Worm (Caenorhabditis elegans) whole organism, L3 larva: Measurements from ENCODE around the gene srlf-12.
A peak's percentile ranks its signal among the peaks of the same experiment; 100 is the strongest.

ENCODE experiments used
- R02D3.7 ChIP-seq: fragments of 150-350 bp; optimal IDR thresholded peaks from 2 replicates; lab custom pipeline; 2014; ENCODE audit warnings: missing biosample characterization, missing genetic modification characterization
- ZK546.5 ChIP-seq: sonication (generic microtip); optimal IDR thresholded peaks from 2 replicates; lab custom pipeline; 2017; ENCODE audit warnings: missing biosample characterization, missing genetic modification characterization
- aly-2 ChIP-seq: fragments of 150-350 bp; optimal IDR thresholded peaks from 2 replicates; lab custom pipeline; 2014; ENCODE audit warnings: missing biosample characterization, missing genetic modification characterization
- ama-1 ChIP-seq: fragments of 150-350 bp; optimal IDR thresholded peaks from 2 replicates; lab custom pipeline; 2018
- ceh-16 ChIP-seq: sonication (generic microtip); optimal IDR thresholded peaks from 2 replicates; lab custom pipeline; 2017; ENCODE audit warnings: missing biosample characterization, missing genetic modification characterization
- ceh-28 ChIP-seq: fragments of 150-350 bp; optimal IDR thresholded peaks from 2 replicates; lab custom pipeline; 2014; ENCODE audit warnings: missing biosample characterization, missing genetic modification reagents, missing genetic modification characterization
- ceh-82 ChIP-seq: fragments of 150-350 bp; optimal IDR thresholded peaks from 2 replicates; lab custom pipeline; 2014; ENCODE audit warnings: missing biosample characterization, missing genetic modification characterization
- ceh-9 ChIP-seq: sonication (generic microtip); optimal IDR thresholded peaks from 2 replicates; lab custom pipeline; 2018; ENCODE audit warnings: missing biosample characterization, missing genetic modification characterization
- daf-12 ChIP-seq: fragments of 150-350 bp; optimal IDR thresholded peaks from 2 replicates; lab custom pipeline; 2014; ENCODE audit warnings: missing biosample characterization, missing genetic modification reagents, missing genetic modification characterization
- egl-27 ChIP-seq: sonication (generic microtip); optimal IDR thresholded peaks from 4 replicates; lab custom pipeline; 2017; ENCODE audit warnings: missing biosample characterization, missing genetic modification reagents, missing genetic modification characterization
- egl-5 ChIP-seq: fragments of 150-350 bp; optimal IDR thresholded peaks from 2 replicates; lab custom pipeline; 2017; ENCODE audit warnings: missing biosample characterization, missing genetic modification reagents, missing genetic modification characterization, inconsistent platforms
- elt-1 ChIP-seq: fragments of 150-350 bp; optimal IDR thresholded peaks from 2 replicates; lab custom pipeline; 2014; ENCODE audit warnings: missing biosample characterization, missing genetic modification characterization
- elt-2 ChIP-seq: sonication (generic microtip); optimal IDR thresholded peaks from 2 replicates; lab custom pipeline; 2016; ENCODE audit warnings: missing genetic modification reagents, mild to moderate bottlenecking, missing genetic modification characterization, missing compliant biosample characterization
- elt-3 ChIP-seq, 3 experiments: fragments of 150-350 bp in 1 of 3; sonication (generic microtip) in 2 of 3; optimal IDR thresholded peaks; 2 replicates in 2 of 3; 4 replicates in 1 of 3; lab custom pipeline; 2014 to 2017; ENCODE audit warnings: missing biosample characterization in 3 of 3, missing genetic modification characterization in 3 of 3
- eor-1 ChIP-seq, 2 experiments: fragments of 150-350 bp; optimal IDR thresholded peaks; 2 replicates each; lab custom pipeline; 2014 to 2018; ENCODE audit warnings: missing biosample characterization in 2 of 2, missing genetic modification characterization in 2 of 2
- fkh-10 ChIP-seq: sonication (generic microtip); optimal IDR thresholded peaks from 2 replicates; lab custom pipeline; 2017; ENCODE audit warnings: missing biosample characterization, missing genetic modification reagents, missing genetic modification characterization
- fkh-2 ChIP-seq: fragments of 150-350 bp; optimal IDR thresholded peaks from 2 replicates; lab custom pipeline; 2014; ENCODE audit warnings: missing biosample characterization, missing genetic modification reagents, missing genetic modification characterization
- fos-1 ChIP-seq: fragments of 150-350 bp; optimal IDR thresholded peaks from 2 replicates; lab custom pipeline; 2014; ENCODE audit warnings: missing biosample characterization, missing genetic modification characterization
- hmg-11 ChIP-seq: sonication (generic microtip); optimal IDR thresholded peaks from 2 replicates; lab custom pipeline; 2016; ENCODE audit warnings: missing genetic modification characterization, missing compliant biosample characterization
- jun-1 ChIP-seq: fragments of 150-350 bp; optimal IDR thresholded peaks from 2 replicates; lab custom pipeline; 2014; ENCODE audit warnings: missing biosample characterization, missing genetic modification reagents, missing genetic modification characterization
- lin-15B ChIP-seq: fragments of 150-350 bp; optimal IDR thresholded peaks from 2 replicates; lab custom pipeline; 2014; ENCODE audit warnings: missing biosample characterization, missing genetic modification characterization
- lin-39 ChIP-seq: fragments of 150-350 bp; optimal IDR thresholded peaks from 2 replicates; lab custom pipeline; 2018; ENCODE audit warnings: missing biosample characterization, missing genetic modification reagents, missing genetic modification characterization
- lsy-12 ChIP-seq: sonication (generic microtip); optimal IDR thresholded peaks from 2 replicates; lab custom pipeline; 2016; ENCODE audit warnings: mild to moderate bottlenecking, missing genetic modification characterization, missing compliant biosample characterization
- mdl-1 ChIP-seq: fragments of 150-350 bp; optimal IDR thresholded peaks from 2 replicates; lab custom pipeline; 2014; ENCODE audit warnings: missing biosample characterization, missing genetic modification characterization
- mml-1 ChIP-seq: fragments of 150-350 bp; sonication (generic microtip); optimal IDR thresholded peaks from 3 replicates; lab custom pipeline; 2014; ENCODE audit warnings: missing biosample characterization, missing genetic modification characterization
- nfya-1 ChIP-seq: sonication (generic microtip); optimal IDR thresholded peaks from 2 replicates; lab custom pipeline; 2017; ENCODE audit warnings: missing genetic modification characterization, mild to moderate bottlenecking, missing compliant biosample characterization, antibody characterized with exemption, moderate library complexity; ENCODE audit not compliant: insufficient read depth
- nhr-11 ChIP-seq: fragments of 150-350 bp; optimal IDR thresholded peaks from 2 replicates; lab custom pipeline; 2014; ENCODE audit warnings: missing biosample characterization, missing genetic modification characterization
- nhr-12 ChIP-seq: fragments of 150-350 bp; optimal IDR thresholded peaks from 2 replicates; lab custom pipeline; 2014; ENCODE audit warnings: missing biosample characterization, missing genetic modification characterization
- nhr-23 ChIP-seq: fragments of 150-350 bp; optimal IDR thresholded peaks from 2 replicates; lab custom pipeline; 2014; ENCODE audit warnings: missing biosample characterization, missing genetic modification reagents, missing genetic modification characterization
- nhr-237 ChIP-seq: fragments of 150-350 bp; optimal IDR thresholded peaks from 2 replicates; lab custom pipeline; 2014; ENCODE audit warnings: missing biosample characterization, missing genetic modification characterization
- nhr-25 ChIP-seq: sonication (generic microtip); optimal IDR thresholded peaks from 2 replicates; lab custom pipeline; 2017; ENCODE audit warnings: missing biosample characterization, missing genetic modification characterization
- nhr-28 ChIP-seq: fragments of 150-350 bp; optimal IDR thresholded peaks from 2 replicates; lab custom pipeline; 2014; ENCODE audit warnings: missing biosample characterization, missing genetic modification characterization
- nhr-43 ChIP-seq: sonication (generic microtip); optimal IDR thresholded peaks from 2 replicates; lab custom pipeline; 2016; ENCODE audit warnings: mild to moderate bottlenecking, missing genetic modification characterization, missing compliant biosample characterization; ENCODE audit not compliant: poor library complexity, severe bottlenecking
- nhr-67 ChIP-seq: fragments of 150-350 bp; optimal IDR thresholded peaks from 2 replicates; lab custom pipeline; 2014; ENCODE audit warnings: missing biosample characterization, missing genetic modification characterization
- nhr-76 ChIP-seq: fragments of 150-350 bp; sonication (generic microtip); optimal IDR thresholded peaks from 5 replicates; lab custom pipeline; 2014; ENCODE audit warnings: missing biosample characterization, missing genetic modification characterization
- nhr-77 ChIP-seq: fragments of 150-350 bp; optimal IDR thresholded peaks from 2 replicates; lab custom pipeline; 2014; ENCODE audit warnings: missing biosample characterization, missing genetic modification characterization
- pha-4 ChIP-seq: fragments of 150-350 bp; optimal IDR thresholded peaks from 2 replicates; lab custom pipeline; 2014; ENCODE audit warnings: missing biosample characterization, missing genetic modification reagents, missing genetic modification characterization
- pqm-1 ChIP-seq: fragments of 150-350 bp; optimal IDR thresholded peaks from 2 replicates; lab custom pipeline; 2017; ENCODE audit warnings: missing biosample characterization, missing genetic modification characterization, inconsistent platforms
- sea-2 ChIP-seq: fragments of 150-350 bp; sonication (generic microtip); optimal IDR thresholded peaks from 4 replicates; lab custom pipeline; 2014; ENCODE audit warnings: missing biosample characterization, missing genetic modification reagents, missing genetic modification characterization
- skn-1 ChIP-seq: fragments of 150-350 bp; optimal IDR thresholded peaks from 2 replicates; lab custom pipeline; 2014; ENCODE audit warnings: missing biosample characterization, missing genetic modification characterization
- snpc-4 ChIP-seq: fragments of 150-350 bp; optimal IDR thresholded peaks from 2 replicates; lab custom pipeline; 2014; ENCODE audit warnings: missing biosample characterization, missing genetic modification characterization
- tbx-2 ChIP-seq: sonication (generic microtip); optimal IDR thresholded peaks from 2 replicates; lab custom pipeline; 2016; ENCODE audit warnings: mild to moderate bottlenecking, missing genetic modification characterization, missing compliant biosample characterization
- unc-39 ChIP-seq: sonication (generic microtip); optimal IDR thresholded peaks from 4 replicates; lab custom pipeline; 2017; ENCODE audit warnings: missing biosample characterization, missing genetic modification characterization
- unc-62 ChIP-seq: fragments of 150-350 bp; sonication (generic microtip); optimal IDR thresholded peaks from 4 replicates; lab custom pipeline; 2014; ENCODE audit warnings: missing biosample characterization, missing genetic modification reagents, missing genetic modification characterization
- zag-1 ChIP-seq: fragments of 150-350 bp; optimal IDR thresholded peaks from 2 replicates; lab custom pipeline; 2014; ENCODE audit warnings: missing biosample characterization, missing genetic modification characterization
- ztf-11 ChIP-seq: fragments of 150-350 bp; optimal IDR thresholded peaks from 2 replicates; lab custom pipeline; 2014; ENCODE audit warnings: missing biosample characterization, missing genetic modification characterization
- ztf-4 ChIP-seq: fragments of 150-350 bp; optimal IDR thresholded peaks from 2 replicates; lab custom pipeline; 2014; ENCODE audit warnings: missing biosample characterization, missing genetic modification characterization

srlf-12 gene

ce11 chrIV:10934786-10935185, 42.9 kb upstream of the srlf-12 start:
- TF ChIP-seq pqm-1 (tag; lab: Kevin White, UChicago) (no peak), ama-1 (lab: Kevin White, UChicago) (peak; percentile 68), nhr-77 (tag; lab: Kevin White, UChicago) (no peak)

ce11 chrIV:10933777-10934546, 42.1 kb upstream of the srlf-12 start:
- TF ChIP-seq ama-1 (lab: Kevin White, UChicago) (peak; percentile 90), nhr-43 (tag; lab: Kevin White, UChicago) (peak; percentile 32), fos-1 (tag; lab: Kevin White, UChicago) (no peak), lsy-12 (peak; percentile 26), elt-2 (tag; lab: Kevin White, UChicago) (peak; percentile 47)

- TF ChIP-seq egl-27 (tag; lab: Kevin White, UChicago) (no peak), nhr-11 (tag; lab: Kevin White, UChicago) (no peak), pha-4 (peak; percentile 88), elt-3 (tag; optimal IDR thresholded peaks at IDR 0.05; lab: Kevin White, UChicago) (no peak), tbx-2 (no peak), mml-1 (tag; lab: Kevin White, UChicago) (no peak), aly-2 (tag; lab: Kevin White, UChicago) (no peak), ztf-4 (tag; lab: Kevin White, UChicago) (no peak), elt-2 (tag; lab: Kevin White, UChicago) (peak; percentile 28), nhr-43 (tag; lab: Kevin White, UChicago) (peak; percentile 18), lsy-12 (peak; percentile 23), nhr-237 (tag; lab: Kevin White, UChicago) (no peak), nhr-76 (tag; lab: Kevin White, UChicago) (no peak), fkh-2 (no peak), ceh-9 (tag; lab: Kevin White, UChicago) (no peak), lin-39 (tag; lab: Kevin White, UChicago) (peak; percentile 72), nhr-28 (tag; lab: Kevin White, UChicago) (no peak), lin-15B (peak; percentile 68), fkh-10 (GFP tag; lab: Kevin White, UChicago) (peak; percentile 57), nhr-67 (tag; lab: Kevin White, UChicago) (no peak), unc-39 (tag; lab: Kevin White, UChicago) (no peak), eor-1 (tag; optimal IDR thresholded peaks at IDR 0.05; lab: Kevin White, UChicago) (no peak), egl-5 (no peak), ama-1 (lab: Kevin White, UChicago) (no peak), daf-12 (tag; lab: Kevin White, UChicago) (no peak), R02D3.7 (peak; percentile 34), nfya-1 (peak; percentile 87), fos-1 (tag; lab: Kevin White, UChicago) (no peak), zag-1 (tag; lab: Kevin White, UChicago) (no peak), nhr-23 (tag; lab: Kevin White, UChicago) (peak; percentile 49), sea-2 (no peak), ceh-28 (tag; lab: Kevin White, UChicago) (peak; percentile 77), ZK546.5 (tag; lab: Kevin White, UChicago) (no peak), hmg-11 (tag; lab: Kevin White, UChicago) (peak; percentile 63), mdl-1 (tag; lab: Kevin White, UChicago) (no peak), ceh-16 (tag; lab: Kevin White, UChicago) (no peak), pqm-1 (tag; lab: Kevin White, UChicago) (peak; percentile 16), jun-1 (tag; lab: Kevin White, UChicago) (peak; percentile 39), nhr-77 (tag; lab: Kevin White, UChicago) (no peak), snpc-4 (tag; lab: Kevin White, UChicago) (peak; percentile 79), ceh-82 (tag; lab: Kevin White, UChicago) (peak; percentile 7), elt-1 (tag; lab: Kevin White, UChicago) (peak; percentile 46), nhr-12 (no peak), ztf-11 (tag; lab: Kevin White, UChicago) (no peak), nhr-25 (tag; lab: Kevin White, UChicago) (peak; percentile 35), unc-62 (GFP tag; lab: Kevin White, UChicago) (no peak), skn-1 (peak; percentile 65)
- TF ChIP-seq, all 47 proteins: peak for 19
Observed at ce11 chrIV:10933062-10933552, 41.2 kb upstream of the srlf-12 start, which contains the start of the genes dnc-1 and lsm-7. Gene dnc-1 (minus strand): TSS chrIV:10933203. Gene lsm-7 (plus strand): TSS chrIV:10933502.
